Fruit fly (Drosophila melanogaster) whole organism, embryonic: ENCODE measurements around the gene Dhod.
A peak's percentile ranks its signal among the peaks of the same experiment; 100 is the strongest.

Experiments
- Bgb ChIP-seq: fragments of 200-800 bp; sonication (Bioruptor generic); IDR thresholded peaks from 2 replicates; pipeline ENCODE4 v1.3.6; 2022; ENCODE audit warnings: missing biosample characterization, missing genetic modification characterization; ENCODE audit not compliant: partially characterized antibody
- CG10267 ChIP-seq: fragments of 200-800 bp; sonication (Bioruptor generic); optimal IDR thresholded peaks from 2 replicates; lab custom pipeline; 2018; ENCODE audit warnings: missing biosample characterization, mild to moderate bottlenecking, missing genetic modification characterization, moderate library complexity
- CG10274 ChIP-seq: fragments of 200-800 bp; sonication (Bioruptor generic); optimal IDR thresholded peaks from 3 replicates; lab custom pipeline; 2017; ENCODE audit warnings: missing biosample characterization, mild to moderate bottlenecking, missing genetic modification characterization
- CG11093 ChIP-seq: fragments of 200-800 bp; sonication (Bioruptor generic); IDR thresholded peaks from 3 replicates; pipeline ENCODE4 v1.3.6; 2022; ENCODE audit warnings: missing biosample characterization, missing genetic modification characterization
- CG12236 ChIP-seq: fragments of 200-800 bp; sonication (Bioruptor generic); optimal IDR thresholded peaks from 2 replicates; lab custom pipeline; 2016; ENCODE audit warnings: missing biosample characterization, missing genetic modification characterization
- CG12942 ChIP-seq: fragments of 200-800 bp; sonication (Bioruptor generic); optimal IDR thresholded peaks from 3 replicates; lab custom pipeline; 2016; ENCODE audit warnings: missing biosample characterization, missing genetic modification characterization
- CG13123 ChIP-seq: fragments of 200-800 bp; sonication (Bioruptor generic); optimal IDR thresholded peaks from 2 replicates; lab custom pipeline; 2016; ENCODE audit warnings: missing biosample characterization, missing genetic modification characterization
- CG1602 ChIP-seq: fragments of 200-800 bp; sonication (Bioruptor generic); optimal IDR thresholded peaks from 3 replicates; lab custom pipeline; 2016; ENCODE audit warnings: missing biosample characterization, missing genetic modification characterization
- CG17328 ChIP-seq: fragments of 200-800 bp; sonication (Bioruptor generic); IDR thresholded peaks from 2 replicates; pipeline ENCODE4 v1.3.6; 2022; ENCODE audit warnings: missing biosample characterization, missing genetic modification characterization
- CG17802 ChIP-seq: fragments of 200-800 bp; sonication (Bioruptor generic); optimal IDR thresholded peaks from 2 replicates; lab custom pipeline; 2018; ENCODE audit warnings: missing biosample characterization, mild to moderate bottlenecking, missing genetic modification characterization, moderate library complexity
- CG2199 ChIP-seq: fragments of 200-800 bp; sonication (Bioruptor generic); IDR thresholded peaks from 3 replicates; pipeline ENCODE4 v1.3.6; 2022; ENCODE audit warnings: missing biosample characterization, missing genetic modification characterization
- CG30403 ChIP-seq: fragments of 200-800 bp; sonication (Bioruptor generic); optimal IDR thresholded peaks from 3 replicates; lab custom pipeline; 2016; ENCODE audit warnings: missing biosample characterization, missing genetic modification characterization
- CG32772 ChIP-seq: fragments of 200-800 bp; sonication (Bioruptor generic); IDR thresholded peaks from 2 replicates; pipeline ENCODE4 v1.3.6; 2022; ENCODE audit warnings: missing biosample characterization, missing genetic modification characterization
- CG3281 ChIP-seq: fragments of 200-800 bp; sonication (Bioruptor generic); optimal IDR thresholded peaks from 3 replicates; lab custom pipeline; 2017; ENCODE audit warnings: missing biosample characterization, mild to moderate bottlenecking, missing genetic modification characterization
- CG4730 ChIP-seq: fragments of 200-800 bp; sonication (Bioruptor generic); IDR thresholded peaks from 2 replicates; pipeline ENCODE4 v1.3.6; 2022; ENCODE audit warnings: missing biosample characterization, missing genetic modification characterization
- CG6175 ChIP-seq: fragments of 200-800 bp; sonication (Bioruptor generic); IDR thresholded peaks from 3 replicates; pipeline ENCODE4 v1.3.6; 2022; ENCODE audit warnings: missing biosample characterization, missing genetic modification characterization
- CG6765 ChIP-seq: fragments of 200-800 bp; sonication (Bioruptor generic); optimal IDR thresholded peaks from 3 replicates; lab custom pipeline; 2017; ENCODE audit warnings: missing biosample characterization, mild to moderate bottlenecking, missing genetic modification characterization
- CG7556 ChIP-seq: fragments of 200-800 bp; sonication (Bioruptor generic); optimal IDR thresholded peaks from 2 replicates; lab custom pipeline; 2017; ENCODE audit warnings: missing biosample characterization, mild to moderate bottlenecking, missing genetic modification characterization
- CG9609 ChIP-seq: fragments of 200-800 bp; sonication (Bioruptor generic); optimal IDR thresholded peaks from 3 replicates; lab custom pipeline; 2016; ENCODE audit warnings: missing biosample characterization, missing genetic modification characterization
- D19B ChIP-seq: fragments of 200-800 bp; sonication (Bioruptor generic); optimal IDR thresholded peaks from 2 replicates; lab custom pipeline; 2017; ENCODE audit warnings: missing biosample characterization, mild to moderate bottlenecking, missing genetic modification characterization
- Dp ChIP-seq: fragments of 200-800 bp; sonication (Bioruptor generic); optimal IDR thresholded peaks from 2 replicates; lab custom pipeline; 2018; ENCODE audit warnings: missing biosample characterization, mild to moderate bottlenecking, missing genetic modification characterization, moderate library complexity
- Hey ChIP-seq: fragments of 200-800 bp; sonication (Bioruptor generic); optimal IDR thresholded peaks from 3 replicates; lab custom pipeline; 2018; ENCODE audit warnings: missing biosample characterization, mild to moderate bottlenecking, missing genetic modification characterization
- Hr39 ChIP-seq: fragments of >200 bp; optimal IDR thresholded peaks from 2 replicates; lab custom pipeline; 2017
- NC2β ChIP-seq: fragments of 200-800 bp; sonication (Bioruptor generic); optimal IDR thresholded peaks from 2 replicates; lab custom pipeline; 2016; ENCODE audit warnings: missing biosample characterization, missing genetic modification characterization
- NfI ChIP-seq: fragments of 200-800 bp; sonication (Bioruptor generic); optimal IDR thresholded peaks from 3 replicates; lab custom pipeline; 2018; ENCODE audit warnings: missing biosample characterization, mild to moderate bottlenecking, missing genetic modification characterization, moderate library complexity
- Ptx1 ChIP-seq: fragments of 200-800 bp; sonication (Bioruptor generic); IDR thresholded peaks from 2 replicates; pipeline ENCODE4 v1.3.6; 2022; ENCODE audit warnings: missing biosample characterization, missing genetic modification characterization
- Sin3A ChIP-seq: fragments of >200 bp; optimal IDR thresholded peaks from 2 replicates; lab custom pipeline; 2018
- Usf ChIP-seq: fragments of 200-800 bp; sonication (Bioruptor generic); optimal IDR thresholded peaks from 2 replicates; lab custom pipeline; 2017; ENCODE audit warnings: missing genotype, missing biosample characterization, missing genetic modification characterization
- ci ChIP-seq: fragments of 200-800 bp; sonication (Bioruptor generic); IDR thresholded peaks from 3 replicates; pipeline ENCODE4 v1.3.6; 2022; ENCODE audit warnings: missing biosample characterization, missing genetic modification characterization
- dpn ChIP-seq, 2 experiments: fragments of 200-800 bp; sonication (Bioruptor generic); optimal IDR thresholded peaks; 3 replicates each; lab custom pipeline; 2016; ENCODE audit warnings: missing biosample characterization in 2 of 2, missing genetic modification characterization in 2 of 2
- eyg ChIP-seq: fragments of 200-800 bp; sonication (Bioruptor generic); optimal IDR thresholded peaks from 3 replicates; lab custom pipeline; 2016; ENCODE audit warnings: missing biosample characterization, missing genetic modification characterization
- fru ChIP-seq: fragments of >200 bp; optimal IDR thresholded peaks from 2 replicates; lab custom pipeline; 2017
- grau ChIP-seq: fragments of 200-800 bp; optimal IDR thresholded peaks from 3 replicates; lab custom pipeline; 2019; ENCODE audit warnings: missing biosample characterization, mild to moderate bottlenecking, missing genetic modification characterization, moderate library complexity
- jing ChIP-seq: fragments of 200-800 bp; sonication (Bioruptor generic); optimal IDR thresholded peaks from 2 replicates; lab custom pipeline; 2018; ENCODE audit warnings: missing biosample characterization, mild to moderate bottlenecking, missing genetic modification characterization
- knrl ChIP-seq: fragments of 200-800 bp; sonication (Bioruptor generic); IDR thresholded peaks from 3 replicates; pipeline ENCODE4 v1.3.6; 2022; ENCODE audit warnings: missing biosample characterization, missing genetic modification characterization; ENCODE audit not compliant: partially characterized antibody
- mam ChIP-seq: fragments of 200-800 bp; sonication (Bioruptor generic); optimal IDR thresholded peaks from 3 replicates; lab custom pipeline; 2016; ENCODE audit warnings: missing biosample characterization, missing genetic modification characterization
- nom ChIP-seq: fragments of 200-800 bp; sonication (Bioruptor generic); optimal IDR thresholded peaks from 2 replicates; lab custom pipeline; 2017; ENCODE audit warnings: missing biosample characterization, missing genetic modification characterization, mild to moderate bottlenecking, moderate library complexity, missing genetic modification reagents
- pan ChIP-seq, 4 experiments: fragments of >200 bp in 3 of 4; fragments of 200-800 bp in 1 of 4; sonication (Bioruptor generic) in 1 of 4; optimal IDR thresholded peaks in 3 of 4; IDR thresholded peaks in 1 of 4; 2 replicates each; pipeline versions ENCODE4 v1.3.6 to Lab custom; 2017 to 2022; ENCODE audit warnings: missing biosample characterization in 2 of 4, missing genetic modification characterization in 2 of 4, mixed read lengths in 1 of 4
- sc ChIP-seq, 3 experiments: fragments of >200 bp in 2 of 3; fragments of 200-800 bp in 1 of 3; sonication (Bioruptor generic) in 1 of 3; optimal IDR thresholded peaks; 2 replicates in 2 of 3; 3 replicates in 1 of 3; lab custom pipeline; 2017; ENCODE audit warnings: mild to moderate bottlenecking in 1 of 3, missing biosample characterization in 1 of 3, missing genetic modification characterization in 1 of 3, missing genetic modification reagents in 1 of 3
- schlank ChIP-seq: fragments of 200-800 bp; sonication (Bioruptor generic); optimal IDR thresholded peaks from 2 replicates; lab custom pipeline; 2018; ENCODE audit warnings: missing biosample characterization, mild to moderate bottlenecking, missing genetic modification characterization
- sna ChIP-seq: fragments of 200-800 bp; sonication (Bioruptor generic); IDR thresholded peaks from 2 replicates; pipeline ENCODE4 v1.3.6; 2022; ENCODE audit warnings: missing biosample characterization, missing genetic modification characterization; ENCODE audit not compliant: partially characterized antibody
- so ChIP-seq: fragments of 200-800 bp; sonication (Bioruptor generic); IDR thresholded peaks from 3 replicates; pipeline ENCODE4 v1.3.6; 2022; ENCODE audit warnings: missing biosample characterization, missing genetic modification characterization
- stwl ChIP-seq: fragments of 200-800 bp; sonication (Bioruptor generic); optimal IDR thresholded peaks from 3 replicates; lab custom pipeline; 2018; ENCODE audit warnings: missing biosample characterization, mild to moderate bottlenecking, missing genetic modification characterization, moderate library complexity
- tgo ChIP-seq: fragments of 200-800 bp; sonication (Bioruptor generic); IDR thresholded peaks from 3 replicates; pipeline ENCODE4 v1.3.6; 2022; ENCODE audit warnings: missing biosample characterization, missing genetic modification characterization
- unc-4 ChIP-seq: fragments of 200-800 bp; sonication (Bioruptor generic); IDR thresholded peaks from 2 replicates; pipeline ENCODE4 v1.3.6; 2022; ENCODE audit warnings: missing biosample characterization, missing genetic modification characterization; ENCODE audit not compliant: partially characterized antibody
- unpg ChIP-seq: fragments of 200-800 bp; sonication (Bioruptor generic); optimal IDR thresholded peaks from 3 replicates; lab custom pipeline; 2018; ENCODE audit warnings: missing biosample characterization, mild to moderate bottlenecking, missing genetic modification characterization, moderate library complexity
- usp ChIP-seq: fragments of >200 bp; optimal IDR thresholded peaks from 2 replicates; lab custom pipeline; 2017; ENCODE audit warnings: missing biosample characterization, missing genetic modification characterization
- wek ChIP-seq: fragments of 200-800 bp; sonication (Bioruptor generic); optimal IDR thresholded peaks from 3 replicates; lab custom pipeline; 2018; ENCODE audit warnings: missing biosample characterization, mild to moderate bottlenecking, missing genetic modification characterization, moderate library complexity
- zfh1 ChIP-seq: fragments of 200-800 bp; sonication (Bioruptor generic); IDR thresholded peaks from 3 replicates; pipeline ENCODE4 v1.3.6; 2022; ENCODE audit warnings: missing biosample characterization, missing genetic modification characterization

Gene Dhod

DNA sequence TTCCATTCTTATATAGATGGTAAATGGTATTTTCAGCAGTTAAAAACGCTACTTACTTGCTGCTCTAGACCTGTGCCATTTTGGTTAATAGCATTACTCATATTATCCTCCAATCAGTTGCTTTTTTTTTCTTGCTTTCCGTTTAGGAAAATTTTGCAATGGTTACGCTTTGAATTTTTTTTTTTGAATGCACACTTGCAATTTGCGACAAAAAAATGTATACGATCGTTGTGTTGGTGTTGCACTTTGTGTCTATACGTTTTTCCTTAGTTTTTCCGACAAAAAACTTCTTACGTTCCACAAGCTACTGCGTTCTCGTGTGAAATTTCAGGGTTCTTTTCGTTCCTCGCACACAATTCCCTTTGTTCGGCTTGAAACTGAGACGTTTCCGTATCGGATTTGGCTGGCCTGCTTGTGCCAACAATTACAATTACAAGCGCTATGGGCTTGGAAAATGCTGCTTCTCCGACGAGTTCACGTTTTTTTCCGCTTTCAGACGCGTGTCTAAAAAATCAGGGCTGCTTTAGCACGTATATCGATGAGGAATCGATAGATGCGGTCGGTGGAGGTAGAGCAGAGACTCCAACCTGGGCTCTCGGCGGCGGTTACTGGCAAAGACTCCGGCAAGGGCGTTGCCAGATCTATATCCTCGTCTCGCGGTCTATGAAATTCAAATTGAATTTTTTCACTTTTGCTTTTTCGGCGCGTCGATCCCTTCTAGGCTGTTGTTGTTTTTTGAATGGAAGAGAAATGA is 7.4 kb upstream of the Dhod start (continued):
- TF ChIP-seq NfI (GFP tag; lab: Kevin White, UChicago): peak; percentile 42
- TF ChIP-seq nom (GFP tag; lab: Kevin White, UChicago): peak; percentile 10
- TF ChIP-seq CG17328 (GFP tag; lab: Robert Waterston, UW): peak; percentile 60
- peak; percentile 62 for TF ChIP-seq mam (GFP tag; lab: Kevin White, UChicago)
- TF ChIP-seq CG9609 (GFP tag; lab: Kevin White, UChicago): peak; percentile 51
- TF ChIP-seq CG6765 (GFP tag; lab: Kevin White, UChicago): peak; percentile 48
- no peak for TF ChIP-seq fru
- TF ChIP-seq jing: no peak
- no peak for TF ChIP-seq wek (GFP tag; lab: Kevin White, UChicago)
- TF ChIP-seq CG13123 (GFP tag; lab: Kevin White, UChicago): no peak
- no peak for TF ChIP-seq CG7556
- TF ChIP-seq CG12942 (GFP tag; lab: Kevin White, UChicago): peak; percentile 30
- no peak for TF ChIP-seq pan (optimal IDR thresholded peaks at IDR 0.05; lab: Kevin White, UChicago)
- peak in 1 of 2 experiments; percentile 10 for TF ChIP-seq pan (GFP tag; optimal IDR thresholded peaks at IDR 0.05 in 1 of 2, IDR thresholded peaks at IDR 0.05 in 1 of 2)
- TF ChIP-seq CG1602 (GFP tag; lab: Kevin White, UChicago): no peak
- TF ChIP-seq CG30403 (GFP tag; lab: Kevin White, UChicago): peak; percentile 18
- peak; percentile 63 for TF ChIP-seq NC2β
- TF ChIP-seq Usf (GFP tag; lab: Kevin White, UChicago): peak; percentile 19
- TF ChIP-seq unc-4: peak; percentile 89
- TF ChIP-seq CG12236: peak; percentile 7
- TF ChIP-seq so: no peak
- TF ChIP-seq knrl (GFP tag; lab: Robert Waterston, UW): peak; percentile 91
- peak; percentile 98 for TF ChIP-seq Dp (GFP tag; lab: Kevin White, UChicago)
- peak; percentile 25 for TF ChIP-seq eyg (GFP tag; lab: Kevin White, UChicago)
- TF ChIP-seq grau (tag; lab: Kevin White, UChicago): peak; percentile 62
- TF ChIP-seq Hey: peak; percentile 69
- no peak for TF ChIP-seq CG17802 (tag; lab: Kevin White, UChicago)
- peak; percentile 75 for TF ChIP-seq CG10267 (tag; lab: Kevin White, UChicago)
- peak; percentile 76 for TF ChIP-seq stwl
- peak; percentile 81; the same call in 1 of the 3 replicates for TF ChIP-seq CG2199 (GFP tag; lab: Robert Waterston, UW)
- no peak for TF ChIP-seq usp (GFP tag; lab: Kevin White, UChicago)
- TF ChIP-seq CG6175 (GFP tag; lab: Robert Waterston, UW): no peak
- peak; percentile 71; the same call in 1 of the 3 replicates for TF ChIP-seq ci (GFP tag; lab: Robert Waterston, UW)
- TF ChIP-seq schlank (tag; lab: Kevin White, UChicago): peak; percentile 16
- TF ChIP-seq sc (optimal IDR thresholded peaks at IDR 0.05; lab: Kevin White, UChicago): no peak
- TF ChIP-seq sc (GFP tag; optimal IDR thresholded peaks at IDR 0.05; lab: Kevin White, UChicago): no peak
- TF ChIP-seq sna (GFP tag; lab: Robert Waterston, UW): peak; percentile 81
- peak; percentile 60 for TF ChIP-seq dpn (GFP tag; optimal IDR thresholded peaks at IDR 0.05; lab: Kevin White, UChicago)
- TF ChIP-seq unpg (GFP tag; lab: Kevin White, UChicago): peak; percentile 40
- peak; percentile 78 for TF ChIP-seq Sin3A
- no peak for TF ChIP-seq zfh1 (GFP tag; lab: Robert Waterston, UW)
- no peak for TF ChIP-seq CG4730 (GFP tag; lab: Robert Waterston, UW)
- TF ChIP-seq Bgb: peak; percentile 97
- no peak for TF ChIP-seq CG11093
- peak; percentile 59 for TF ChIP-seq CG32772 (GFP tag; lab: Robert Waterston, UW)
- TF ChIP-seq Ptx1 (GFP tag; lab: Robert Waterston, UW): no peak
- TF ChIP-seq CG10274 (GFP tag; lab: Kevin White, UChicago): no peak
- no peak for TF ChIP-seq Hr39
- peak; percentile 30; the same call in 1 of the 3 replicates for TF ChIP-seq tgo (GFP tag; lab: Robert Waterston, UW)
- TF ChIP-seq CG3281: peak; percentile 40
- TF ChIP-seq D19B (GFP tag; lab: Kevin White, UChicago): no peak
